Worm (Caenorhabditis elegans) whole organism, L4 larva: ENCODE measurements around the gene F58G11.4.

Experiments
- F10B5.3 ChIP-seq: sonication (generic microtip); optimal IDR thresholded peaks from 2 replicates; lab custom pipeline; 2016; ENCODE audit warnings: mild to moderate bottlenecking, missing genetic modification characterization, missing compliant biosample characterization
- F44E2.7 ChIP-seq: fragments of 200-800 bp; sonication (Bioruptor generic); IDR thresholded peaks from 2 replicates; pipeline ENCODE4 v2.1.2; 2022; ENCODE audit warnings: missing genetic modification characterization, missing compliant biosample characterization
- F49E8.2 ChIP-seq: sonication (generic microtip); optimal IDR thresholded peaks from 2 replicates; lab custom pipeline; 2016; ENCODE audit warnings: missing compliant biosample characterization, mild to moderate bottlenecking, missing genetic modification characterization, borderline replicate concordance
- Y48G9A.11 ChIP-seq: fragments of 200-800 bp; sonication (Bioruptor generic); IDR thresholded peaks from 2 replicates; pipeline ENCODE4 v1.3.6; 2022; ENCODE audit warnings: missing genetic modification reagents, missing genetic modification characterization, missing compliant biosample characterization
- Y5F2A.4 ChIP-seq: fragments of 200-800 bp; sonication (Bioruptor generic); optimal IDR thresholded peaks from 2 replicates; lab custom pipeline; 2018; ENCODE audit warnings: mild to moderate bottlenecking, missing genetic modification characterization, missing compliant biosample characterization
- Y75B8A.6 ChIP-seq: fragments of 200-800 bp; sonication (Bioruptor generic); IDR thresholded peaks from 2 replicates; pipeline ENCODE4 v1.3.6; 2022; ENCODE audit warnings: missing genetic modification reagents, missing genetic modification characterization, missing compliant biosample characterization
- aha-1 ChIP-seq: fragments of 150-350 bp; peaks from one replicate; lab custom pipeline; 2014; ENCODE audit warnings: missing biosample characterization, missing genetic modification characterization
- arid-1 ChIP-seq: fragments of 200-800 bp; sonication (Bioruptor generic); conservative IDR thresholded peaks from 2 replicates; pipeline ENCODE4 v1.3.6; 2022; ENCODE audit warnings: missing genetic modification reagents, missing genetic modification characterization, missing compliant biosample characterization
- attf-4 ChIP-seq: sonication (generic microtip); optimal IDR thresholded peaks from 3 replicates; lab custom pipeline; 2017; ENCODE audit warnings: missing biosample characterization, missing genetic modification characterization
- ceh-20 ChIP-seq: fragments of 200-800 bp; sonication (Bioruptor generic); IDR thresholded peaks from 2 replicates; pipeline ENCODE4 v1.3.6; 2022; ENCODE audit warnings: missing genetic modification reagents, missing genetic modification characterization, missing compliant biosample characterization
- ceh-32 ChIP-seq: sonication (generic microtip); optimal IDR thresholded peaks from 2 replicates; lab custom pipeline; 2016; ENCODE audit warnings: mild to moderate bottlenecking, missing genetic modification characterization, missing compliant biosample characterization; ENCODE audit not compliant: poor library complexity
- ceh-44 ChIP-seq: fragments of 200-800 bp; sonication (Bioruptor generic); IDR thresholded peaks from 2 replicates; pipeline ENCODE4 v1.3.6; 2022; ENCODE audit warnings: missing genetic modification reagents, missing genetic modification characterization, missing compliant biosample characterization
- ceh-62 ChIP-seq: sonication (generic microtip); optimal IDR thresholded peaks from 2 replicates; lab custom pipeline; 2017; ENCODE audit warnings: missing biosample characterization, missing genetic modification characterization
- ctbp-1 ChIP-seq: fragments of 200-800 bp; sonication (Bioruptor generic); IDR thresholded peaks from 2 replicates; pipeline ENCODE4 v1.3.6; 2022; ENCODE audit warnings: missing genetic modification reagents, missing genetic modification characterization, missing compliant biosample characterization
- daf-12 ChIP-seq: fragments of 150-350 bp; optimal IDR thresholded peaks from 2 replicates; lab custom pipeline; 2014; ENCODE audit warnings: missing biosample characterization, missing genetic modification reagents, missing genetic modification characterization
- daf-19 ChIP-seq: fragments of 200-800 bp; sonication (Bioruptor generic); conservative IDR thresholded peaks from 2 replicates; pipeline ENCODE4 v1.3.6; 2022; ENCODE audit warnings: missing genetic modification characterization, missing compliant biosample characterization
- daf-8 ChIP-seq: fragments of 200-800 bp; sonication (Bioruptor generic); IDR thresholded peaks from 2 replicates; pipeline ENCODE4 v1.3.6; 2022; ENCODE audit warnings: missing genetic modification characterization, missing compliant biosample characterization
- dmd-6 ChIP-seq: fragments of 200-800 bp; sonication (Bioruptor generic); IDR thresholded peaks from 2 replicates; pipeline ENCODE4 v1.3.6; 2022; ENCODE audit warnings: missing genetic modification reagents, missing genetic modification characterization, missing compliant biosample characterization
- dmd-8 ChIP-seq: fragments of 200-800 bp; sonication (Bioruptor generic); IDR thresholded peaks from 2 replicates; pipeline ENCODE4 v1.3.6; 2022; ENCODE audit warnings: missing genetic modification characterization, missing compliant biosample characterization
- dpl-1 ChIP-seq: fragments of 150-350 bp; optimal IDR thresholded peaks from 2 replicates; lab custom pipeline; 2014; ENCODE audit warnings: missing biosample characterization, missing genetic modification reagents, missing genetic modification characterization
- egl-27 ChIP-seq: sonication (generic microtip); optimal IDR thresholded peaks from 3 replicates; lab custom pipeline; 2017; ENCODE audit warnings: missing biosample characterization, missing genetic modification reagents, missing genetic modification characterization
- gei-8 ChIP-seq: fragments of 200-800 bp; sonication (Bioruptor generic); optimal IDR thresholded peaks from 2 replicates; lab custom pipeline; 2018; ENCODE audit warnings: mild to moderate bottlenecking, missing genetic modification characterization, missing compliant biosample characterization
- hif-1 ChIP-seq, 2 experiments: sonication (generic microtip); optimal IDR thresholded peaks; 2 replicates each; lab custom pipeline; 2016 to 2017; ENCODE audit warnings: missing compliant biosample characterization in 2 of 2, missing genetic modification characterization in 2 of 2, missing genetic modification reagents in 2 of 2, missing genotype in 2 of 2, mild to moderate bottlenecking in 1 of 2
- hlh-30 ChIP-seq: sonication (generic microtip); optimal IDR thresholded peaks from 2 replicates; lab custom pipeline; 2017; ENCODE audit warnings: antibody characterized with exemption, mild to moderate bottlenecking, missing genetic modification characterization, missing compliant biosample characterization; ENCODE audit not compliant: insufficient read depth
- jun-1 ChIP-seq: fragments of 150-350 bp; optimal IDR thresholded peaks from 2 replicates; lab custom pipeline; 2014; ENCODE audit warnings: missing biosample characterization, missing genetic modification reagents, missing genetic modification characterization
- lin-13 ChIP-seq: fragments of 150-350 bp; optimal IDR thresholded peaks from 2 replicates; lab custom pipeline; 2014; ENCODE audit warnings: missing biosample characterization, missing genetic modification reagents, missing genetic modification characterization
- lin-38 ChIP-seq: fragments of 200-800 bp; sonication (Bioruptor generic); IDR thresholded peaks from 2 replicates; pipeline ENCODE4 v1.3.6; 2022; ENCODE audit warnings: missing genetic modification reagents, missing genetic modification characterization, missing compliant biosample characterization
- madf-5 ChIP-seq, 2 experiments: fragments of 200-800 bp; sonication (Bioruptor generic); IDR thresholded peaks; 2 replicates each; pipeline ENCODE4 v1.3.6; 2022; ENCODE audit warnings: missing compliant biosample characterization in 2 of 2, missing genetic modification characterization in 2 of 2
- mdt-29 ChIP-seq: fragments of 200-800 bp; sonication (Bioruptor generic); IDR thresholded peaks from 2 replicates; pipeline ENCODE4 v1.3.6; 2022; ENCODE audit warnings: missing genetic modification reagents, missing genetic modification characterization, missing compliant biosample characterization
- mes-2 ChIP-seq: sonication (generic microtip); optimal IDR thresholded peaks from 2 replicates; lab custom pipeline; 2016; ENCODE audit warnings: missing genotype, mild to moderate bottlenecking, missing genetic modification characterization, missing compliant biosample characterization; ENCODE audit not compliant: poor library complexity, severe bottlenecking
- mxl-2 ChIP-seq: fragments of 200-800 bp; sonication (Bioruptor generic); conservative IDR thresholded peaks from 2 replicates; pipeline ENCODE4 v1.3.6; 2022; ENCODE audit warnings: missing genetic modification reagents, missing genetic modification characterization, missing compliant biosample characterization
- mxl-3 ChIP-seq: fragments of 200-800 bp; sonication (Bioruptor generic); optimal IDR thresholded peaks from 2 replicates; lab custom pipeline; 2018; ENCODE audit warnings: mild to moderate bottlenecking, missing genetic modification characterization, missing compliant biosample characterization
- nhr-10 ChIP-seq: fragments of 150-350 bp; optimal IDR thresholded peaks from 2 replicates; lab custom pipeline; 2014; ENCODE audit warnings: missing biosample characterization, missing genetic modification characterization
- nhr-11 ChIP-seq: fragments of 150-350 bp; optimal IDR thresholded peaks from 2 replicates; lab custom pipeline; 2014; ENCODE audit warnings: missing biosample characterization, missing genetic modification characterization
- nhr-111 ChIP-seq: fragments of 200-800 bp; sonication (Bioruptor generic); optimal IDR thresholded peaks from 2 replicates; lab custom pipeline; 2018; ENCODE audit warnings: mild to moderate bottlenecking, missing genetic modification characterization, missing compliant biosample characterization
- nhr-25 ChIP-seq: sonication (generic microtip); optimal IDR thresholded peaks from 2 replicates; lab custom pipeline; 2017; ENCODE audit warnings: missing genetic modification characterization, mild to moderate bottlenecking, missing compliant biosample characterization, antibody characterized with exemption, moderate library complexity, borderline replicate concordance; ENCODE audit not compliant: insufficient read depth
- nhr-28 ChIP-seq: fragments of 150-350 bp; optimal IDR thresholded peaks from 2 replicates; lab custom pipeline; 2014; ENCODE audit warnings: missing biosample characterization, missing genetic modification characterization
- nhr-41 ChIP-seq: fragments of 200-800 bp; sonication (Bioruptor generic); IDR thresholded peaks from 2 replicates; pipeline ENCODE4 v1.3.6; 2022; ENCODE audit warnings: missing genetic modification reagents, missing genetic modification characterization, missing compliant biosample characterization
- nhr-42 ChIP-seq: fragments of 200-800 bp; sonication (Bioruptor generic); IDR thresholded peaks from 2 replicates; pipeline ENCODE4 v1.3.6; 2022; ENCODE audit warnings: missing genetic modification characterization, missing compliant biosample characterization
- saeg-2 ChIP-seq: fragments of 200-800 bp; sonication (Bioruptor generic); IDR thresholded peaks from 2 replicates; pipeline ENCODE4 v1.3.6; 2022; ENCODE audit warnings: missing genetic modification reagents, missing genetic modification characterization, missing compliant biosample characterization
- spr-1 ChIP-seq: sonication (generic microtip); optimal IDR thresholded peaks from 2 replicates; lab custom pipeline; 2016; ENCODE audit warnings: mild to moderate bottlenecking, missing genetic modification characterization, missing compliant biosample characterization
- spr-3 ChIP-seq: fragments of 200-800 bp; sonication (Bioruptor generic); optimal IDR thresholded peaks from 2 replicates; lab custom pipeline; 2018; ENCODE audit warnings: mild to moderate bottlenecking, missing genetic modification characterization, missing compliant biosample characterization
- tag-97 ChIP-seq: fragments of 200-800 bp; sonication (Bioruptor generic); IDR thresholded peaks from 2 replicates; pipeline ENCODE4 v1.3.6; 2022; ENCODE audit warnings: missing genetic modification characterization, missing compliant biosample characterization
- tra-1 ChIP-seq: fragments of 200-800 bp; sonication (Bioruptor generic); IDR thresholded peaks from 2 replicates; pipeline ENCODE4 v1.3.6; 2022; ENCODE audit warnings: missing genetic modification reagents, missing genetic modification characterization, missing compliant biosample characterization
- unc-130 ChIP-seq: sonication (generic microtip); optimal IDR thresholded peaks from 2 replicates; lab custom pipeline; 2016; ENCODE audit warnings: missing genetic modification reagents, missing genetic modification characterization, missing compliant biosample characterization
- unc-39 ChIP-seq: sonication (generic microtip); optimal IDR thresholded peaks from 2 replicates; lab custom pipeline; 2017; ENCODE audit warnings: missing biosample characterization, missing genetic modification characterization
- vab-7 ChIP-seq: fragments of 200-800 bp; sonication (Bioruptor generic); IDR thresholded peaks from 2 replicates; pipeline ENCODE4 v1.3.6; 2022; ENCODE audit warnings: missing genetic modification reagents, missing genetic modification characterization, missing compliant biosample characterization
- zag-1 ChIP-seq: fragments of 150-350 bp; optimal IDR thresholded peaks from 2 replicates; lab custom pipeline; 2014; ENCODE audit warnings: missing biosample characterization, missing genetic modification characterization
- zfp-3 ChIP-seq: fragments of 200-800 bp; sonication (Bioruptor generic); conservative IDR thresholded peaks from 2 replicates; pipeline ENCODE4 v1.3.6; 2022; ENCODE audit warnings: missing genetic modification reagents, missing genetic modification characterization, missing compliant biosample characterization
- ztf-7 ChIP-seq: fragments of 150-350 bp; optimal IDR thresholded peaks from 2 replicates; lab custom pipeline; 2014; ENCODE audit warnings: missing biosample characterization, missing genetic modification characterization

The F58G11.4 gene

DNA sequence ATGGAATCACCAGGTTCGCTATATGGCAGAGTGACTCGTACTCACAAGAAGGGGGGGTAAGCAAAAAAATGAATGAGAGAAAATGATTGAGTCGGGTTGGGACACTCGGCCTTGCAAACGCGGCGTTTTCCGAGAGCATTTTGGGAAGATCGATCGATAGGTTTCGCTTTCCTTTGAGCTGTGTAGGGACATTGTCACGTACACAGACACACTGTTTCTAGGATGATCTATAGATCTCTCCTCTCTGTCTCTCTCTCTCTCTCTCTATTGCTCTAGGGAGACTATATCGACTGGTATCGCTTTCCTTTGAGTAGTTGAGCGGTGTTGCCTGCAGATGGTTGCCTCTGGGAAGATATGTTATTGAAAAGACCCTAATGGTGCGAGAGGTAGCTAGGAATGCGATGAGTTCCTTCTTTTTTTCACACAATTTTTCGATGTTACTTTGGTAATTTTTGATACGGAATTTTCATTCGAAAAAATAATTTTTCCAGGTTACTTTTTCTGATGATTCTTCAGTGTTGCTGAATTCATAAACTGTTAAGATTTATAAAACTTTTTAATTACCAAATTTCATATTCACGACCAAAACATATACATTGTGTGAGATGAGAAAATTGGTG lies 22.5 kb upstream of the F58G11.4 start, which contains the start of gene H37A05.4 (continued):
- peak; percentile 16; the same call in 1 of the 2 replicates for TF ChIP-seq nhr-41
- TF ChIP-seq jun-1 (tag; lab: Kevin White, UChicago), result no peak
- no peak for TF ChIP-seq nhr-11 (tag; lab: Kevin White, UChicago)
- peak; percentile 5 for TF ChIP-seq mxl-3 (GFP tag; lab: Kevin White, UChicago)
- peak; percentile 70 for TF ChIP-seq aha-1
- no peak for TF ChIP-seq tag-97 (GFP tag; lab: Robert Waterston, UW)
- TF ChIP-seq hif-1 (tag; optimal IDR thresholded peaks at IDR 0.05; lab: Kevin White, UChicago), result peak in 1 of 2 experiments; percentile 26
- 0 out of 2 replicates have a peak, but pooled peaks have one; percentile 36 for TF ChIP-seq ctbp-1 (GFP tag; lab: Robert Waterston, UW)
- TF ChIP-seq zag-1 (tag; lab: Kevin White, UChicago), result no peak
- TF ChIP-seq daf-8, result no peak
- no peak for TF ChIP-seq nhr-42
- TF ChIP-seq nhr-25 (tag; lab: Kevin White, UChicago), result no peak
- TF ChIP-seq lin-13 (GFP tag; lab: Kevin White, UChicago), result no peak
- no peak for TF ChIP-seq ceh-32
- peak; percentile 8 for TF ChIP-seq spr-1 (tag; lab: Kevin White, UChicago)
- TF ChIP-seq F44E2.7 (GFP tag; lab: Robert Waterston, UW), result no peak
- TF ChIP-seq unc-39 (tag; lab: Kevin White, UChicago), result no peak
- peak; percentile 38 for TF ChIP-seq mes-2 (tag; lab: Kevin White, UChicago)
- no peak for TF ChIP-seq ceh-62 (tag; lab: Kevin White, UChicago)
- no peak for TF ChIP-seq nhr-10
- peak; percentile 50; the same call in 1 of the 2 replicates for TF ChIP-seq Y48G9A.11 (GFP tag; lab: Robert Waterston, UW)
- peak; percentile 84 for TF ChIP-seq gei-8 (GFP tag; lab: Kevin White, UChicago)
- TF ChIP-seq ztf-7 (tag; lab: Kevin White, UChicago), result no peak
- TF ChIP-seq ceh-20 (GFP tag; lab: Robert Waterston, UW), result peak; percentile 60; the same call in 1 of the 2 replicates
- peak; percentile 6 for TF ChIP-seq spr-3 (GFP tag; lab: Kevin White, UChicago)
- TF ChIP-seq dmd-8 (GFP tag; lab: Robert Waterston, UW), result no peak
- TF ChIP-seq zfp-3 (GFP tag; lab: Robert Waterston, UW), result peak; percentile 73
- no peak for TF ChIP-seq egl-27 (tag; lab: Kevin White, UChicago)
- TF ChIP-seq daf-19 (GFP tag; lab: Robert Waterston, UW), result no peak
- TF ChIP-seq dmd-6, result peak; percentile 31
- TF ChIP-seq Y75B8A.6 (GFP tag; lab: Robert Waterston, UW), result no peak
- no peak for TF ChIP-seq F49E8.2
- peak; percentile 39 for TF ChIP-seq Y5F2A.4 (GFP tag; lab: Kevin White, UChicago)
- TF ChIP-seq saeg-2 (GFP tag; lab: Robert Waterston, UW), result no peak
- no peak for TF ChIP-seq attf-4 (tag; lab: Kevin White, UChicago)
- no peak for TF ChIP-seq dpl-1 (GFP tag; lab: Kevin White, UChicago)
- peak in 1 of 2 experiments; percentile 78; a peak in 1 of 4 replicates for TF ChIP-seq madf-5 (GFP tag; IDR thresholded peaks at IDR 0.05; lab: Robert Waterston, UW)
- no peak for TF ChIP-seq F10B5.3 (tag; lab: Kevin White, UChicago)
- peak; percentile 42; the same call in 1 of the 2 replicates for TF ChIP-seq arid-1 (GFP tag; lab: Robert Waterston, UW)
- no peak for TF ChIP-seq daf-12 (tag; lab: Kevin White, UChicago)
- no peak for TF ChIP-seq mxl-2 (GFP tag; lab: Robert Waterston, UW)
- TF ChIP-seq nhr-28 (tag; lab: Kevin White, UChicago), result peak; percentile 9
- TF ChIP-seq unc-130 (GFP tag; lab: Kevin White, UChicago), result no peak
- TF ChIP-seq lin-38 (GFP tag; lab: Robert Waterston, UW), result peak; percentile 50
- no peak for TF ChIP-seq nhr-111 (GFP tag; lab: Kevin White, UChicago)
- TF ChIP-seq mdt-29 (GFP tag; lab: Robert Waterston, UW), result peak; percentile 18; the same call in 1 of the 2 replicates
- TF ChIP-seq ceh-44 (GFP tag; lab: Robert Waterston, UW), result no peak
- no peak for TF ChIP-seq hlh-30 (tag; lab: Kevin White, UChicago)
- TF ChIP-seq tra-1 (GFP tag; lab: Robert Waterston, UW), result no peak
- no peak; the same call in none of the 2 replicates for TF ChIP-seq vab-7
